In the genomic region with DNA sequence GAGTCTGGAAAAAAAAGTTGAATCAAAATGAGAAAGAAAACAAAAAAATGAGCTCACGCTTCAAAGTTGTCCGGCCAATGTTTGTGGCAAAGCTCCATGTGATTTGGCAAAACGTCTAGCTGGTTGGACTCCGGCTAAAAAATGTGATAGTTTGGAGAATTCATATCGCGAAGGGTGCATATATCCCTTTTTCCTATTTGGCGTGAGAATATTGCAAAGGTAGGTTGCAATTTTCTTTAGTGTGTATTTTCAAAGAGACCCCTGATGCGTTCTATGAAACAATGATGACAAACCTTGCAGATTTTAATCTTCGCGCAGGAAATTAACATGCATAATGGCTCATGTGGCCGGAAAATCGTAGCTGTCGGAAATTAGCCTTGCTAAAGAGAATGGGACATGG, we compare ENCODE assay signal across 2 worm cellular contexts.
A peak's percentile ranks its signal among the peaks of the same experiment; 100 is the strongest.
TF ChIP-seq lines count a peak whose summit lies in the region.

No protein-coding gene starts in this region.

TF ChIP-seq in whole organism, L1 larva, 84 proteins besides CTCF, POLR2A, EP300 and RAD21 (continued from another document):
- TF ChIP-seq pax-3 (tag; optimal IDR thresholded peaks at IDR 0.05; lab: Kevin White, UChicago), result no peak
- peak; percentile 7 for TF ChIP-seq nhr-71 (tag; optimal IDR thresholded peaks at IDR 0.05; lab: Kevin White, UChicago)
- no peak for TF ChIP-seq pqm-1 (tag; optimal IDR thresholded peaks at IDR 0.05; lab: Kevin White, UChicago)
- TF ChIP-seq mef-2 (tag; optimal IDR thresholded peaks at IDR 0.05; lab: Kevin White, UChicago), result no peak
- TF ChIP-seq mep-1 (tag; optimal IDR thresholded peaks at IDR 0.05; lab: Kevin White, UChicago), result no peak
- no peak for TF ChIP-seq nhr-85 (tag; lab: Kevin White, UChicago)
- peak; percentile 23 for TF ChIP-seq skn-1 (tag; optimal IDR thresholded peaks at IDR 0.05; lab: Kevin White, UChicago)
- no peak for TF ChIP-seq zag-1 (tag; optimal IDR thresholded peaks at IDR 0.05; lab: Kevin White, UChicago)
- no peak for TF ChIP-seq F16B12.6 (tag; optimal IDR thresholded peaks at IDR 0.05; lab: Kevin White, UChicago)
- TF ChIP-seq rnt-1 (tag; optimal IDR thresholded peaks at IDR 0.05; lab: Kevin White, UChicago), result peak; percentile 13
- TF ChIP-seq elt-3 (tag; optimal IDR thresholded peaks at IDR 0.05; lab: Kevin White, UChicago), result no peak
- peak in 1 of 3 experiments; percentile 3 for TF ChIP-seq ceh-82 (tag; optimal IDR thresholded peaks at IDR 0.05; lab: Kevin White, UChicago)

TF ChIP-seq in whole organism, L4 larva, 104 proteins besides CTCF, POLR2A, EP300 and RAD21 (continued from another document):
- no peak for TF ChIP-seq nhr-10 (tag; optimal IDR thresholded peaks at IDR 0.05; lab: Kevin White, UChicago)
- TF ChIP-seq nhr-102 (tag; optimal IDR thresholded peaks at IDR 0.05; lab: Kevin White, UChicago), result no peak
- TF ChIP-seq zfp-3 (GFP tag; conservative IDR thresholded peaks at IDR 0.05; lab: Robert Waterston, UW), result no peak
- no peak for TF ChIP-seq fos-1 (tag; optimal IDR thresholded peaks at IDR 0.05; lab: Kevin White, UChicago)
- no peak for TF ChIP-seq daf-19 (GFP tag; conservative IDR thresholded peaks at IDR 0.05; lab: Robert Waterston, UW)
- no peak for TF ChIP-seq ces-1 (GFP tag; optimal IDR thresholded peaks at IDR 0.05; lab: Kevin White, UChicago)
- TF ChIP-seq aha-1 (tag; lab: Kevin White, UChicago), result no peak
- TF ChIP-seq ceh-62 (tag; optimal IDR thresholded peaks at IDR 0.05; lab: Kevin White, UChicago), result no peak
- TF ChIP-seq lir-3 (tag; optimal IDR thresholded peaks at IDR 0.05; lab: Kevin White, UChicago), result no peak
- peak; percentile 12 for TF ChIP-seq hlh-11 (tag; optimal IDR thresholded peaks at IDR 0.05; lab: Kevin White, UChicago)
- TF ChIP-seq lin-15B (tag; optimal IDR thresholded peaks at IDR 0.05; lab: Kevin White, UChicago), result no peak
- TF ChIP-seq nhr-237 (tag; optimal IDR thresholded peaks at IDR 0.05; lab: Kevin White, UChicago), result no peak
- TF ChIP-seq spr-1 (tag; optimal IDR thresholded peaks at IDR 0.05; lab: Kevin White, UChicago), result no peak
- TF ChIP-seq dmd-9 (GFP tag; IDR thresholded peaks at IDR 0.05; lab: Robert Waterston, UW), result no peak
- no peak for TF ChIP-seq nhr-76 (tag; optimal IDR thresholded peaks at IDR 0.05; lab: Kevin White, UChicago)
- TF ChIP-seq lin-13 (GFP tag; optimal IDR thresholded peaks at IDR 0.05; lab: Kevin White, UChicago), result no peak
- TF ChIP-seq egl-27 (tag; optimal IDR thresholded peaks at IDR 0.05; lab: Kevin White, UChicago), result no peak
- no peak for TF ChIP-seq mep-1 (tag; optimal IDR thresholded peaks at IDR 0.05; lab: Kevin White, UChicago)
- no peak for TF ChIP-seq unc-62 (GFP tag; optimal IDR thresholded peaks at IDR 0.05 in 1 of 2; lab: Kevin White, UChicago)
- TF ChIP-seq unc-62 (tag; optimal IDR thresholded peaks at IDR 0.05; lab: Kevin White, UChicago), result no peak
- no peak for TF ChIP-seq snpc-1.2 (GFP tag; IDR thresholded peaks at IDR 0.05; lab: Robert Waterston, UW)
- TF ChIP-seq lin-39 (tag; optimal IDR thresholded peaks at IDR 0.05; lab: Kevin White, UChicago), result no peak
- no peak for TF ChIP-seq F37D6.2 (tag; optimal IDR thresholded peaks at IDR 0.05; lab: Kevin White, UChicago)
- TF ChIP-seq ceh-44 (GFP tag; IDR thresholded peaks at IDR 0.05; lab: Robert Waterston, UW), result no peak
- no peak for TF ChIP-seq daf-12 (tag; optimal IDR thresholded peaks at IDR 0.05; lab: Kevin White, UChicago)
- no peak for TF ChIP-seq spr-3 (GFP tag; optimal IDR thresholded peaks at IDR 0.05; lab: Kevin White, UChicago)
- TF ChIP-seq lsy-2 (tag; optimal IDR thresholded peaks at IDR 0.05; lab: Kevin White, UChicago), result peak in 1 of 2 experiments; percentile 46
- no peak for TF ChIP-seq nhr-11 (tag; optimal IDR thresholded peaks at IDR 0.05; lab: Kevin White, UChicago)
- no peak for TF ChIP-seq dpl-1 (GFP tag; optimal IDR thresholded peaks at IDR 0.05; lab: Kevin White, UChicago)
- no peak for TF ChIP-seq F10B5.3 (tag; optimal IDR thresholded peaks at IDR 0.05; lab: Kevin White, UChicago)
- no peak for TF ChIP-seq lin-29 (GFP tag; IDR thresholded peaks at IDR 0.05; lab: Robert Waterston, UW)
- no peak for TF ChIP-seq ztf-7 (tag; optimal IDR thresholded peaks at IDR 0.05; lab: Kevin White, UChicago)
- TF ChIP-seq lin-38 (GFP tag; IDR thresholded peaks at IDR 0.05; lab: Robert Waterston, UW), result no peak
- TF ChIP-seq zip-11 (GFP tag; IDR thresholded peaks at IDR 0.05; lab: Robert Waterston, UW), result no peak
- TF ChIP-seq T20F7.1 (GFP tag; optimal IDR thresholded peaks at IDR 0.05; lab: Kevin White, UChicago), result no peak
- no peak for TF ChIP-seq D1046.2 (GFP tag; IDR thresholded peaks at IDR 0.05; lab: Robert Waterston, UW)
- peak; percentile 36; the same call in 1 of the 2 replicates for TF ChIP-seq hmg-1.1 (GFP tag; IDR thresholded peaks at IDR 0.05; lab: Robert Waterston, UW)
- TF ChIP-seq mxl-2 (GFP tag; conservative IDR thresholded peaks at IDR 0.05; lab: Robert Waterston, UW), result no peak
- TF ChIP-seq R02D3.7 (tag; optimal IDR thresholded peaks at IDR 0.05; lab: Kevin White, UChicago), result no peak
- no peak for TF ChIP-seq F49E8.2 (tag; optimal IDR thresholded peaks at IDR 0.05; lab: Kevin White, UChicago; ENCODE audit: borderline replicate concordance)
- no peak for TF ChIP-seq aly-2 (tag; optimal IDR thresholded peaks at IDR 0.05; lab: Kevin White, UChicago)
- no peak for TF ChIP-seq nhr-28 (tag; optimal IDR thresholded peaks at IDR 0.05; lab: Kevin White, UChicago)
- no peak for TF ChIP-seq daf-8 (GFP tag; IDR thresholded peaks at IDR 0.05; lab: Robert Waterston, UW)
- no peak for TF ChIP-seq lin-1 (GFP tag; IDR thresholded peaks at IDR 0.05; lab: Robert Waterston, UW)
- TF ChIP-seq dve-1 (tag; optimal IDR thresholded peaks at IDR 0.05; lab: Kevin White, UChicago; ENCODE audit: insufficient read depth), result no peak
- no peak for TF ChIP-seq unc-130 (GFP tag; optimal IDR thresholded peaks at IDR 0.05; lab: Kevin White, UChicago)
- no peak for TF ChIP-seq snpc-4 (tag; optimal IDR thresholded peaks at IDR 0.05; lab: Kevin White, UChicago)
- peak; percentile 64 for TF ChIP-seq duxl-1 (tag; optimal IDR thresholded peaks at IDR 0.05; lab: Kevin White, UChicago; ENCODE audit: poor library complexity)
- no peak for TF ChIP-seq hif-1 (tag; optimal IDR thresholded peaks at IDR 0.05; lab: Kevin White, UChicago)
- no peak for TF ChIP-seq Y105C5A.15 (GFP tag; IDR thresholded peaks at IDR 0.05; lab: Robert Waterston, UW)
- TF ChIP-seq madf-9 (GFP tag; conservative IDR thresholded peaks at IDR 0.05; lab: Robert Waterston, UW), result no peak
- TF ChIP-seq sdz-12 (GFP tag; optimal IDR thresholded peaks at IDR 0.05; lab: Kevin White, UChicago), result no peak
- TF ChIP-seq Y75B8A.6 (GFP tag; IDR thresholded peaks at IDR 0.05; lab: Robert Waterston, UW), result no peak
- no peak for TF ChIP-seq F44E2.7 (GFP tag; IDR thresholded peaks at IDR 0.05; lab: Robert Waterston, UW)
- no peak for TF ChIP-seq vab-7 (GFP tag; IDR thresholded peaks at IDR 0.05; lab: Robert Waterston, UW)
- no peak for TF ChIP-seq tag-97 (GFP tag; IDR thresholded peaks at IDR 0.05; lab: Robert Waterston, UW)
- no peak for TF ChIP-seq nhr-6 (tag; optimal IDR thresholded peaks at IDR 0.05; lab: Kevin White, UChicago)
- 0 out of 2 replicates have a peak, but pooled peaks have one; percentile 55 for TF ChIP-seq T26A8.4 (GFP tag; IDR thresholded peaks at IDR 0.05; lab: Robert Waterston, UW)
- no peak for TF ChIP-seq ztf-11 (tag; optimal IDR thresholded peaks at IDR 0.05; lab: Kevin White, UChicago)
- no peak for TF ChIP-seq ZK337.2 (GFP tag; IDR thresholded peaks at IDR 0.05; lab: Robert Waterston, UW)
- TF ChIP-seq php-3 (GFP tag; IDR thresholded peaks at IDR 0.05; lab: Robert Waterston, UW), result no peak
- TF ChIP-seq mes-2 (tag; optimal IDR thresholded peaks at IDR 0.05; lab: Kevin White, UChicago; ENCODE audit: poor library complexity, severe bottlenecking), result peak; percentile 21
- TF ChIP-seq zip-2 (tag; optimal IDR thresholded peaks at IDR 0.05; lab: Kevin White, UChicago), result no peak
- TF ChIP-seq dmd-8 (GFP tag; IDR thresholded peaks at IDR 0.05; lab: Robert Waterston, UW), result no peak
- TF ChIP-seq nhr-48 (tag; optimal IDR thresholded peaks at IDR 0.05; lab: Kevin White, UChicago), result no peak
- TF ChIP-seq mdl-1 (tag; optimal IDR thresholded peaks at IDR 0.05; lab: Kevin White, UChicago), result no peak
- no peak for TF ChIP-seq nhr-41 (GFP tag; IDR thresholded peaks at IDR 0.05; lab: Robert Waterston, UW)
- no peak for TF ChIP-seq Y48G9A.11 (GFP tag; IDR thresholded peaks at IDR 0.05; lab: Robert Waterston, UW)
- TF ChIP-seq nhr-25 (tag; optimal IDR thresholded peaks at IDR 0.05; lab: Kevin White, UChicago; ENCODE audit: borderline replicate concordance, insufficient read depth), result no peak
- TF ChIP-seq egl-43 (GFP tag; IDR thresholded peaks at IDR 0.05; lab: Robert Waterston, UW), result 0 out of 2 replicates have a peak, but pooled peaks have one; percentile 21
- no peak for TF ChIP-seq nhr-77 (tag; optimal IDR thresholded peaks at IDR 0.05; lab: Kevin White, UChicago)
- TF ChIP-seq nhr-42 (GFP tag; IDR thresholded peaks at IDR 0.05; lab: Robert Waterston, UW), result no peak
- no peak for TF ChIP-seq pqm-1 (tag; optimal IDR thresholded peaks at IDR 0.05; lab: Kevin White, UChicago)
- no peak for TF ChIP-seq gei-8 (GFP tag; optimal IDR thresholded peaks at IDR 0.05; lab: Kevin White, UChicago)
- no peak for TF ChIP-seq pha-4 (GFP tag; IDR thresholded peaks at IDR 0.05; lab: Robert Waterston, UW)
- TF ChIP-seq pha-4 (tag; optimal IDR thresholded peaks at IDR 0.05; lab: Kevin White, UChicago), result no peak
- TF ChIP-seq ama-1 (optimal IDR thresholded peaks at IDR 0.05; lab: Kevin White, UChicago), result no peak
- TF ChIP-seq skn-1 (tag; optimal IDR thresholded peaks at IDR 0.05; lab: Kevin White, UChicago), result no peak
- TF ChIP-seq madf-5 (GFP tag; IDR thresholded peaks at IDR 0.05; lab: Robert Waterston, UW), result no peak
- TF ChIP-seq tra-1 (GFP tag; IDR thresholded peaks at IDR 0.05; lab: Robert Waterston, UW), result no peak
- TF ChIP-seq dmd-6 (GFP tag; IDR thresholded peaks at IDR 0.05; lab: Robert Waterston, UW), result 0 out of 2 replicates have a peak, but pooled peaks have one; percentile 12
- TF ChIP-seq mxl-3 (GFP tag; optimal IDR thresholded peaks at IDR 0.05; lab: Kevin White, UChicago), result peak; percentile 21
- no peak for TF ChIP-seq ceh-20 (GFP tag; IDR thresholded peaks at IDR 0.05; lab: Robert Waterston, UW)
- no peak for TF ChIP-seq lim-7 (GFP tag; IDR thresholded peaks at IDR 0.05; lab: Robert Waterston, UW)
- peak; percentile 16 for TF ChIP-seq rbr-2 (tag; optimal IDR thresholded peaks at IDR 0.05; lab: Kevin White, UChicago)
